Fruit fly (Drosophila melanogaster) whole organism, embryonic: Measurements from ENCODE around the gene E2f1.

Experiments
- CG11456 ChIP-seq: fragments of 200-800 bp; sonication (Bioruptor generic); IDR thresholded peaks from 3 replicates; pipeline ENCODE4 v1.3.6; 2022; ENCODE audit warnings: missing biosample characterization, missing genetic modification characterization
- CG12219 ChIP-seq: fragments of 200-800 bp; sonication (Bioruptor generic); optimal IDR thresholded peaks from 3 replicates; lab custom pipeline; 2018; ENCODE audit warnings: missing biosample characterization, mild to moderate bottlenecking, missing genetic modification characterization
- CG13624 ChIP-seq: fragments of 200-800 bp; sonication (Bioruptor generic); optimal IDR thresholded peaks from 2 replicates; lab custom pipeline; 2016; ENCODE audit warnings: missing biosample characterization, missing genetic modification characterization
- CG18476 ChIP-seq: fragments of 200-800 bp; sonication (Bioruptor generic); optimal IDR thresholded peaks from 2 replicates; lab custom pipeline; 2016; ENCODE audit warnings: missing biosample characterization, mild to moderate bottlenecking, missing genetic modification characterization
- CG18619 ChIP-seq: fragments of 200-800 bp; sonication (Bioruptor generic); optimal IDR thresholded peaks from 3 replicates; lab custom pipeline; 2017; ENCODE audit warnings: missing biosample characterization, mild to moderate bottlenecking, missing genetic modification characterization
- CG32532 ChIP-seq: fragments of 200-800 bp; sonication (Bioruptor generic); IDR thresholded peaks from 2 replicates; pipeline ENCODE4 v1.3.6; 2022; ENCODE audit warnings: missing biosample characterization, missing genetic modification characterization
- CG3726 ChIP-seq: fragments of 200-800 bp; sonication (Bioruptor generic); IDR thresholded peaks from 3 replicates; pipeline ENCODE4, ENCODE4 v1.3.6; 2022; ENCODE audit warnings: missing biosample characterization, missing genetic modification characterization
- CG5180 ChIP-seq: fragments of 200-800 bp; sonication (Bioruptor generic); optimal IDR thresholded peaks from 3 replicates; lab custom pipeline; 2017; ENCODE audit warnings: missing biosample characterization, missing genetic modification characterization, mild to moderate bottlenecking, moderate library complexity, missing genetic modification reagents
- CG6654 ChIP-seq: fragments of 200-800 bp; sonication (Bioruptor generic); optimal IDR thresholded peaks from 2 replicates; lab custom pipeline; 2017; ENCODE audit warnings: missing biosample characterization, mild to moderate bottlenecking, missing genetic modification characterization
- CrebB ChIP-seq: fragments of 200-800 bp; sonication (Bioruptor generic); optimal IDR thresholded peaks from 3 replicates; lab custom pipeline; 2018; ENCODE audit warnings: missing biosample characterization, mild to moderate bottlenecking, missing genetic modification characterization
- Eip74EF ChIP-seq, 2 experiments: fragments of 200-800 bp in 1 of 2; fragments of >200 bp in 1 of 2; sonication (Bioruptor generic) in 1 of 2; optimal IDR thresholded peaks; 2 replicates each; lab custom pipeline; 2017 to 2019; ENCODE audit warnings: missing biosample characterization in 2 of 2, missing genetic modification characterization in 2 of 2, mild to moderate bottlenecking in 1 of 2, moderate library complexity in 1 of 2
- HLHmδ ChIP-seq: fragments of 200-800 bp; sonication (Bioruptor generic); optimal IDR thresholded peaks from 2 replicates; lab custom pipeline; 2018; ENCODE audit warnings: missing biosample characterization, mild to moderate bottlenecking, missing genetic modification characterization, moderate library complexity
- MESR4 ChIP-seq: fragments of 200-800 bp; sonication (Bioruptor generic); optimal IDR thresholded peaks from 2 replicates; lab custom pipeline; 2018; ENCODE audit warnings: missing biosample characterization, mild to moderate bottlenecking, missing genetic modification characterization, moderate library complexity
- Meics ChIP-seq: fragments of 200-800 bp; sonication (Bioruptor generic); optimal IDR thresholded peaks from 2 replicates; lab custom pipeline; 2017; ENCODE audit warnings: missing biosample characterization, mild to moderate bottlenecking, missing genetic modification characterization
- Rx ChIP-seq: fragments of 200-800 bp; sonication (Bioruptor generic); IDR thresholded peaks from 2 replicates; pipeline ENCODE4 v1.3.6; 2022; ENCODE audit warnings: missing biosample characterization, missing genetic modification characterization
- Side ChIP-seq: fragments of 200-800 bp; sonication (Bioruptor generic); optimal IDR thresholded peaks from 2 replicates; lab custom pipeline; 2016; ENCODE audit warnings: missing biosample characterization, missing genetic modification characterization
- Six4 ChIP-seq: fragments of 200-800 bp; sonication (Bioruptor generic); optimal IDR thresholded peaks from 2 replicates; lab custom pipeline; 2016; ENCODE audit warnings: missing biosample characterization, missing genetic modification characterization
- Sox102F ChIP-seq: fragments of 200-800 bp; sonication (Bioruptor generic); optimal IDR thresholded peaks from 2 replicates; lab custom pipeline; 2018; ENCODE audit warnings: missing biosample characterization, mild to moderate bottlenecking, missing genetic modification characterization, moderate library complexity
- Spps ChIP-seq: fragments of 200-800 bp; sonication (Bioruptor generic); optimal IDR thresholded peaks from 2 replicates; lab custom pipeline; 2018; ENCODE audit warnings: missing biosample characterization, mild to moderate bottlenecking, missing genetic modification characterization
- Stat92E ChIP-seq, 3 experiments: fragments of >200 bp in 2 of 3; fragments of 200-800 bp in 1 of 3; sonication (Bioruptor generic) in 1 of 3; optimal IDR thresholded peaks; 2 replicates each; lab custom pipeline; 2017 to 2019; ENCODE audit warnings: missing biosample characterization in 3 of 3, missing genetic modification characterization in 3 of 3, mild to moderate bottlenecking in 1 of 3, moderate library complexity in 1 of 3
- Taf1 ChIP-seq: fragments of 200-800 bp; sonication (Bioruptor generic); IDR thresholded peaks from 2 replicates; pipeline ENCODE4 v1.3.6; 2022; ENCODE audit warnings: missing biosample characterization, missing genetic modification characterization
- Trl ChIP-seq, 3 experiments: fragments of >200 bp in 2 of 3; fragments of 200-800 bp in 1 of 3; sonication (Bioruptor generic) in 1 of 3; optimal IDR thresholded peaks; 2 replicates in 1 of 3; 3 replicates in 2 of 3; lab custom pipeline; 2016 to 2017; ENCODE audit warnings: missing biosample characterization in 1 of 3, missing genetic modification characterization in 1 of 3
- Vsx1 ChIP-seq: fragments of 200-800 bp; sonication (Bioruptor generic); optimal IDR thresholded peaks from 2 replicates; lab custom pipeline; 2017; ENCODE audit warnings: missing biosample characterization, mild to moderate bottlenecking, missing genetic modification characterization, missing genetic modification reagents
- ab ChIP-seq: fragments of 200-800 bp; sonication (Bioruptor generic); optimal IDR thresholded peaks from 2 replicates; lab custom pipeline; 2016; ENCODE audit warnings: missing biosample characterization, missing genetic modification characterization
- ac ChIP-seq: fragments of 200-800 bp; sonication (Bioruptor generic); optimal IDR thresholded peaks from 3 replicates; lab custom pipeline; 2017; ENCODE audit warnings: missing biosample characterization, mild to moderate bottlenecking, missing genetic modification characterization
- al ChIP-seq: fragments of 200-800 bp; sonication (Bioruptor generic); IDR thresholded peaks from 2 replicates; pipeline ENCODE4 v1.3.6; 2022; ENCODE audit warnings: missing biosample characterization, missing genetic modification characterization
- bigmax ChIP-seq: fragments of 200-800 bp; sonication (Bioruptor generic); optimal IDR thresholded peaks from 2 replicates; lab custom pipeline; 2018; ENCODE audit warnings: missing biosample characterization, mild to moderate bottlenecking, missing genetic modification characterization
- bsh ChIP-seq, 2 experiments: fragments of 200-800 bp; sonication (Bioruptor generic); optimal IDR thresholded peaks; 2 replicates each; lab custom pipeline; 2017 to 2018; ENCODE audit warnings: mild to moderate bottlenecking in 2 of 2, missing biosample characterization in 2 of 2, missing genetic modification characterization in 2 of 2, moderate library complexity in 1 of 2
- cad ChIP-seq: fragments of >200 bp; optimal IDR thresholded peaks from 2 replicates; lab custom pipeline; 2017; ENCODE audit warnings: missing biosample characterization, missing genetic modification characterization
- emc ChIP-seq: fragments of 200-800 bp; sonication (Bioruptor generic); optimal IDR thresholded peaks from 2 replicates; lab custom pipeline; 2016; ENCODE audit warnings: missing biosample characterization, missing genetic modification characterization
- gce ChIP-seq: fragments of 200-800 bp; sonication (Bioruptor generic); IDR thresholded peaks from 3 replicates; pipeline ENCODE4 v1.3.6; 2022; ENCODE audit warnings: missing biosample characterization, missing genetic modification characterization
- hbn ChIP-seq: fragments of 200-800 bp; sonication (Bioruptor generic); IDR thresholded peaks from 2 replicates; pipeline ENCODE4 v1.3.6; 2022; ENCODE audit warnings: missing biosample characterization, missing genetic modification characterization; ENCODE audit not compliant: partially characterized antibody
- hth ChIP-seq: fragments of >200 bp; optimal IDR thresholded peaks from 2 replicates; lab custom pipeline; 2017; ENCODE audit warnings: inconsistent platforms
- kay ChIP-seq: fragments of 200-800 bp; sonication (Bioruptor generic); optimal IDR thresholded peaks from 2 replicates; lab custom pipeline; 2016; ENCODE audit warnings: missing biosample characterization, missing genetic modification characterization
- kni ChIP-seq: fragments of 200-800 bp; sonication (Bioruptor generic); optimal IDR thresholded peaks from 3 replicates; lab custom pipeline; 2017; ENCODE audit warnings: mild to moderate bottlenecking, missing biosample characterization, missing genetic modification reagents, missing genetic modification characterization
- knrl ChIP-seq: fragments of 200-800 bp; sonication (Bioruptor generic); IDR thresholded peaks from 3 replicates; pipeline ENCODE4 v1.3.6; 2022; ENCODE audit warnings: missing biosample characterization, missing genetic modification characterization; ENCODE audit not compliant: partially characterized antibody
- lbe ChIP-seq: fragments of 200-800 bp; sonication (Bioruptor generic); optimal IDR thresholded peaks from 2 replicates; lab custom pipeline; 2016; ENCODE audit warnings: missing biosample characterization, mild to moderate bottlenecking, missing genetic modification characterization
- luna ChIP-seq: fragments of 200-800 bp; sonication (Bioruptor generic); optimal IDR thresholded peaks from 2 replicates; lab custom pipeline; 2016; ENCODE audit warnings: missing biosample characterization, missing genetic modification characterization
- nerfin-1 ChIP-seq: fragments of 200-800 bp; sonication (Bioruptor generic); optimal IDR thresholded peaks from 3 replicates; lab custom pipeline; 2019; ENCODE audit warnings: missing biosample characterization, mild to moderate bottlenecking, missing genetic modification characterization, moderate library complexity
- otp ChIP-seq: fragments of 200-800 bp; sonication (Bioruptor generic); IDR thresholded peaks from 3 replicates; pipeline ENCODE4, ENCODE4 v1.3.6; 2022; ENCODE audit warnings: missing biosample characterization, missing genetic modification characterization
- pros ChIP-seq: fragments of 200-800 bp; sonication (Bioruptor generic); optimal IDR thresholded peaks from 3 replicates; lab custom pipeline; 2019; ENCODE audit warnings: missing biosample characterization, mild to moderate bottlenecking, missing genetic modification characterization, moderate library complexity
- sc ChIP-seq, 3 experiments: fragments of >200 bp in 2 of 3; fragments of 200-800 bp in 1 of 3; sonication (Bioruptor generic) in 1 of 3; optimal IDR thresholded peaks; 2 replicates in 2 of 3; 3 replicates in 1 of 3; lab custom pipeline; 2017; ENCODE audit warnings: mild to moderate bottlenecking in 1 of 3, missing biosample characterization in 1 of 3, missing genetic modification characterization in 1 of 3, missing genetic modification reagents in 1 of 3
- sima ChIP-seq: fragments of 200-800 bp; sonication (Bioruptor generic); optimal IDR thresholded peaks from 2 replicates; lab custom pipeline; 2016; ENCODE audit warnings: missing biosample characterization, missing genetic modification characterization
- stc ChIP-seq: fragments of 200-800 bp; sonication (Bioruptor generic); IDR thresholded peaks from 2 replicates; pipeline ENCODE4 v1.3.6; 2022; ENCODE audit warnings: missing biosample characterization, missing genetic modification characterization
- tgo ChIP-seq: fragments of 200-800 bp; sonication (Bioruptor generic); IDR thresholded peaks from 3 replicates; pipeline ENCODE4 v1.3.6; 2022; ENCODE audit warnings: missing biosample characterization, missing genetic modification characterization
- trem ChIP-seq: fragments of 200-800 bp; optimal IDR thresholded peaks from 3 replicates; lab custom pipeline; 2019; ENCODE audit warnings: missing biosample characterization, mild to moderate bottlenecking, missing genetic modification characterization, moderate library complexity
- vfl ChIP-seq: fragments of 200-800 bp; sonication (Bioruptor generic); optimal IDR thresholded peaks from 2 replicates; lab custom pipeline; 2016; ENCODE audit warnings: missing biosample characterization, missing genetic modification characterization
- zen ChIP-seq: fragments of 200-800 bp; sonication (Bioruptor generic); optimal IDR thresholded peaks from 3 replicates; lab custom pipeline; 2018; ENCODE audit warnings: missing biosample characterization, mild to moderate bottlenecking, missing genetic modification characterization, moderate library complexity

Gene E2f1

dm6 chr3R:21641517-21642137 is 19.0 kb downstream of the E2f1 start (continued):
- TF ChIP-seq bsh (GFP tag; optimal IDR thresholded peaks at IDR 0.05; lab: Kevin White, UChicago): peak; percentile 66 to 76
- peak; percentile 89 for TF ChIP-seq trem
- TF ChIP-seq Side (GFP tag; lab: Kevin White, UChicago): peak; percentile 33
- no peak for TF ChIP-seq al (GFP tag; lab: Robert Waterston, UW)
- TF ChIP-seq CG13624 (GFP tag; lab: Kevin White, UChicago): no peak
- no peak for TF ChIP-seq stc (GFP tag; lab: Robert Waterston, UW)
- TF ChIP-seq CrebB (tag; lab: Kevin White, UChicago): no peak
- peak; percentile 58 for TF ChIP-seq Six4 (GFP tag; lab: Kevin White, UChicago)
- TF ChIP-seq zen: peak; percentile 98
- TF ChIP-seq vfl (GFP tag; lab: Kevin White, UChicago): no peak
- peak; percentile 36 for TF ChIP-seq CG18476 (GFP tag; lab: Kevin White, UChicago)
- peak; percentile 43 for TF ChIP-seq CG18619 (GFP tag; lab: Kevin White, UChicago)
- peak; percentile 22 for TF ChIP-seq Vsx1 (GFP tag; lab: Kevin White, UChicago)
- no peak for TF ChIP-seq luna (GFP tag; lab: Kevin White, UChicago)
- no peak for TF ChIP-seq ab
- no peak for TF ChIP-seq gce
- peak; percentile 69 for TF ChIP-seq lbe (GFP tag; lab: Kevin White, UChicago)
- no peak for TF ChIP-seq MESR4 (GFP tag; lab: Kevin White, UChicago)
- TF ChIP-seq Spps (tag; lab: Kevin White, UChicago): peak; percentile 81
- no peak for TF ChIP-seq kay (GFP tag; lab: Kevin White, UChicago)
- no peak for TF ChIP-seq knrl (GFP tag; lab: Robert Waterston, UW)
- no peak for TF ChIP-seq Rx (GFP tag; lab: Robert Waterston, UW)
- no peak for TF ChIP-seq sima (GFP tag; lab: Kevin White, UChicago)
- TF ChIP-seq CG6654 (GFP tag; lab: Kevin White, UChicago): no peak
- TF ChIP-seq CG12219 (GFP tag; lab: Kevin White, UChicago): no peak
- peak; percentile 9 for TF ChIP-seq Sox102F (GFP tag; lab: Kevin White, UChicago)
- no peak for TF ChIP-seq Meics (GFP tag; lab: Kevin White, UChicago)
- TF ChIP-seq cad (GFP tag; lab: Kevin White, UChicago): no peak
- TF ChIP-seq bigmax (GFP tag; lab: Kevin White, UChicago): no peak
- no peak for TF ChIP-seq CG11456 (GFP tag; lab: Robert Waterston, UW)
- TF ChIP-seq CG3726 (GFP tag; lab: Robert Waterston, UW): no peak
- TF ChIP-seq hbn: no peak
- TF ChIP-seq Eip74EF (GFP tag; optimal IDR thresholded peaks at IDR 0.05; lab: Kevin White, UChicago): no peak
- TF ChIP-seq tgo (GFP tag; lab: Robert Waterston, UW): no peak; the same call in 2 of the 3 replicates
- no peak for TF ChIP-seq sc (optimal IDR thresholded peaks at IDR 0.05; lab: Kevin White, UChicago)
- peak; percentile 65 for TF ChIP-seq sc (GFP tag; optimal IDR thresholded peaks at IDR 0.05; lab: Kevin White, UChicago)
- TF ChIP-seq otp (GFP tag; lab: Robert Waterston, UW): no peak
- TF ChIP-seq emc (GFP tag; lab: Kevin White, UChicago): no peak

dm6 chr3R:21640337-21640994 is 20.2 kb downstream of the E2f1 start:
- TF ChIP-seq HLHmδ (GFP tag; lab: Kevin White, UChicago) (peak; percentile 15), ac (peak; percentile 90), kni (GFP tag; lab: Kevin White, UChicago) (peak; percentile 34), Stat92E (GFP tag; optimal IDR thresholded peaks at IDR 0.05; lab: Kevin White, UChicago) (no peak), pros (GFP tag; lab: Kevin White, UChicago) (peak; percentile 97), CG32532 (no peak), nerfin-1 (tag; lab: Kevin White, UChicago) (peak; percentile 16), Trl (optimal IDR thresholded peaks at IDR 0.05; lab: Kevin White, UChicago) (peak in 1 of 2 experiments; percentile 66), Trl (GFP tag; optimal IDR thresholded peaks at IDR 0.05; lab: Kevin White, UChicago) (no peak), CG5180 (GFP tag; lab: Kevin White, UChicago) (peak; percentile 78), Taf1 (GFP tag; lab: Robert Waterston, UW) (no peak), hth (lab: Kevin White, UChicago) (no peak)
